Fruit fly (Drosophila melanogaster): Measurements from ENCODE around the gene Diap1.

Gene Diap1

dm6 chr3L:16045831-16046336 lies 5.0 kb downstream of the Diap1 start:
- TF ChIP-seq Blimp-1 (GFP tag; optimal IDR thresholded peaks at IDR 0.05) (peak; percentile 62), CG3919 (GFP tag; optimal IDR thresholded peaks at IDR 0.05) (peak; percentile 95), OdsH (GFP tag; optimal IDR thresholded peaks at IDR 0.05) (peak; percentile 96), CG11902 (GFP tag; optimal IDR thresholded peaks at IDR 0.05) (peak; percentile 71), dsx (GFP tag; optimal IDR thresholded peaks at IDR 0.05; ENCODE audit: poor library complexity, severe bottlenecking) (peak; percentile 95), topi (GFP tag; optimal IDR thresholded peaks at IDR 0.05) (peak; percentile 95), Met (GFP tag; optimal IDR thresholded peaks at IDR 0.05) (peak; percentile 96), ss (GFP tag; optimal IDR thresholded peaks at IDR 0.05) (peak; percentile 83 to 85), Lpt (GFP tag; optimal IDR thresholded peaks at IDR 0.05) (peak; percentile 94), Gug (GFP tag; IDR thresholded peaks at IDR 0.05) (peak; percentile 90), esn (GFP tag; optimal IDR thresholded peaks at IDR 0.05) (peak; percentile 95), CG6792 (GFP tag; optimal IDR thresholded peaks at IDR 0.05) (peak; percentile 88), CG15336 (GFP tag; IDR thresholded peaks at IDR 0.05) (peak; percentile 98), Ets96B (tag; optimal IDR thresholded peaks at IDR 0.05) (peak; percentile 92), Eip75B (GFP tag; optimal IDR thresholded peaks at IDR 0.05) (peak; percentile 96), CG6276 (GFP tag; optimal IDR thresholded peaks at IDR 0.05) (peak; percentile 94), Eip78C (GFP tag) (peak; percentile 99), CG8319 (GFP tag; optimal IDR thresholded peaks at IDR 0.05) (peak; percentile 87), CG1621 (tag; optimal IDR thresholded peaks at IDR 0.05) (peak; percentile 93), CG3032 (tag; optimal IDR thresholded peaks at IDR 0.05) (peak; percentile 93), dac (GFP tag; optimal IDR thresholded peaks at IDR 0.05) (peak; percentile 64), CG6808 (GFP tag; optimal IDR thresholded peaks at IDR 0.05) (peak; percentile 89), Sox14 (GFP tag; optimal IDR thresholded peaks at IDR 0.05) (peak; percentile 96), net (GFP tag; optimal IDR thresholded peaks at IDR 0.05) (peak; percentile 95), CG8119 (GFP tag; IDR thresholded peaks at IDR 0.05) (peak; percentile 98), Hr4 (GFP tag; optimal IDR thresholded peaks at IDR 0.05) (peak; percentile 94), fd59A (GFP tag; optimal IDR thresholded peaks at IDR 0.05) (peak; percentile 83), Sox102F (GFP tag; optimal IDR thresholded peaks at IDR 0.05) (peak; percentile 95), Hr38 (GFP tag; optimal IDR thresholded peaks at IDR 0.05) (peak; percentile 70), CG11762 (GFP tag; optimal IDR thresholded peaks at IDR 0.05; ENCODE audit: insufficient read depth) (peak; percentile 94), CG9139 (GFP tag; optimal IDR thresholded peaks at IDR 0.05) (peak; percentile 87), CG8632 (GFP tag; optimal IDR thresholded peaks at IDR 0.05) (peak; percentile 96), pdm3 (GFP tag; optimal IDR thresholded peaks at IDR 0.05) (peak; percentile 95), salr (GFP tag; optimal IDR thresholded peaks at IDR 0.05) (peak; percentile 79 to 80), CG16779 (tag; optimal IDR thresholded peaks at IDR 0.05) (peak; percentile 93), spab (GFP tag; optimal IDR thresholded peaks at IDR 0.05) (peak; percentile 87), vri (GFP tag; optimal IDR thresholded peaks at IDR 0.05) (peak; percentile 97), CG7368 (GFP tag; optimal IDR thresholded peaks at IDR 0.05) (peak; percentile 94), CG10669 (GFP tag; optimal IDR thresholded peaks at IDR 0.05) (peak; percentile 90), CG32006 (GFP tag; optimal IDR thresholded peaks at IDR 0.05) (peak; percentile 89), achi (GFP tag; optimal IDR thresholded peaks at IDR 0.05) (peak; percentile 94), CG34406 (GFP tag; optimal IDR thresholded peaks at IDR 0.05) (peak; percentile 93), Ets21C (GFP tag; optimal IDR thresholded peaks at IDR 0.05) (peak; percentile 83), fkh (GFP tag; optimal IDR thresholded peaks at IDR 0.05) (no peak), Eip93F (GFP tag; optimal IDR thresholded peaks at IDR 0.05) (peak; percentile 85), CG31627 (GFP tag; optimal IDR thresholded peaks at IDR 0.05) (peak; percentile 93), svp (GFP tag) (peak; percentile 96), CG4318 (GFP tag; optimal IDR thresholded peaks at IDR 0.05) (peak; percentile 82), lz (GFP tag; optimal IDR thresholded peaks at IDR 0.05) (peak; percentile 94), Sox15 (GFP tag; optimal IDR thresholded peaks at IDR 0.05) (peak; percentile 73), CG11294 (GFP tag; IDR thresholded peaks at IDR 0.05) (peak; percentile 89)
